Worm (Caenorhabditis elegans): ENCODE measurements around the gene R09A8.1.

DNA sequence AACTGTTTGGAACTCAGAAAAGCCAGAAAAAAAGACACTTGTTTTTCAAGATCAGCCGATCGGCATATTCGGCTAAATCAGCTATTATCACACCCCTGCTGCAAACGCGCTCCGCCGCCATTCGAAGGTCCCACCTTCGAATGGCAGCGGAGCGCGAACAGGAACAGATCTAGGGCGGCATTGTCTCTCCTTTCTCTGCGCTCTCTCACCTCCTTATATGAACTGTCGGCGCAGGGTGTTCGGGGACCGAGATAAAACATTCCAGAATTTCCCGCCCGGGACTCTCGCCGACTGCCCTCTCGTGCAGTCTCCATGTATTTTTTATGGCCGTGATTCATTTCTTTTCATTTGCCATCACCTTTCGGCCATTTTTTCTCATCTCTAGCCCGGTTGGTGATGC, 4.9 kb downstream of the R09A8.1 start:
- TF ChIP-seq T22C8.4 (GFP tag; IDR thresholded peaks at IDR 0.05), result no peak
- no peak for TF ChIP-seq klf-2 (GFP tag; conservative IDR thresholded peaks at IDR 0.05)
- TF ChIP-seq ztf-23 (GFP tag; IDR thresholded peaks at IDR 0.05), result no peak
- no peak for TF ChIP-seq ref-1 (GFP tag; conservative IDR thresholded peaks at IDR 0.05)
- no peak for TF ChIP-seq flt-1 (GFP tag; IDR thresholded peaks at IDR 0.05)
- no peak for TF ChIP-seq tab-1 (GFP tag; IDR thresholded peaks at IDR 0.05)
- no peak for TF ChIP-seq ztf-29 (GFP tag; IDR thresholded peaks at IDR 0.05)

Data from whole organism, midembryonic.